Fruit fly (Drosophila melanogaster): ENCODE data around the gene Pus7.
A peak's percentile ranks its signal among the peaks of the same experiment; 100 is the strongest.

The Pus7 gene

DNA sequence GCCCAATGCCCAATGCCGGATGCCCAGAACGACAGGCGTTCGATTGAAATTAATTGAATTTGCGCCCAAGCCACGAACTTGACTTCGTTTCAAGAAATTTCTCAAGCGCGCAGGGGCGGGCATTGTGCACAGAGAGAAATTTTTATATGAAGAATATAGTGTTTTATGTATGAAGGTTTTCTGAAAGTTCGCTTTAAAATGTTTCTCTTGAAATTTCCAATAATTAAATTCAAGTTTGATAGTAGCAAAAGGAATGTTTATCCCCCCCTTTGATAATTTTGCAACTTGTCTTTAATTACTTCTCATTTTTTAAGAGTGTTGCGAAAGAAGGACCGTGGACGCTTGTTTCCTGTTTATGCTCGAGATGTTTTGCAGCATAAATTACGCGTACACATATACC, 34.1 kb downstream of the Pus7 start (continued):
- TF ChIP-seq bsh (GFP tag; optimal IDR thresholded peaks at IDR 0.05) (peak in 1 of 2 experiments; percentile 57), CG10979 (tag; optimal IDR thresholded peaks at IDR 0.05) (peak; percentile 55), pita (GFP tag; optimal IDR thresholded peaks at IDR 0.05) (no peak), CG17359 (tag; optimal IDR thresholded peaks at IDR 0.05) (peak; percentile 32), dysf (GFP tag; IDR thresholded peaks at IDR 0.05) (0 out of 3 replicates have a peak, but pooled peaks have one; percentile 12), BEAF-32 (GFP tag; optimal IDR thresholded peaks at IDR 0.05) (no peak), Ets65A (GFP tag) (peak; percentile 69), Hmr (GFP tag; optimal IDR thresholded peaks at IDR 0.05) (no peak), CG4730 (GFP tag; IDR thresholded peaks at IDR 0.05) (no peak), row (GFP tag; IDR thresholded peaks at IDR 0.05) (peak; percentile 50; the same call in 2 of the 3 replicates), lola (GFP tag; optimal IDR thresholded peaks at IDR 0.05) (peak in 1 of 3 experiments; percentile 40), CG10565 (GFP tag; optimal IDR thresholded peaks at IDR 0.05) (no peak), Sox102F (GFP tag; optimal IDR thresholded peaks at IDR 0.05) (peak; percentile 42), Blimp-1 (GFP tag; optimal IDR thresholded peaks at IDR 0.05) (peak; percentile 41), CG9817 (tag; optimal IDR thresholded peaks at IDR 0.05) (peak; percentile 2), lab (GFP tag; optimal IDR thresholded peaks at IDR 0.05) (peak; percentile 9), CG12391 (tag; optimal IDR thresholded peaks at IDR 0.05) (peak; percentile 34), Neu2 (GFP tag; optimal IDR thresholded peaks at IDR 0.05; ENCODE audit: borderline replicate concordance) (no peak), H15 (GFP tag; IDR thresholded peaks at IDR 0.05) (no peak), CG30403 (GFP tag; optimal IDR thresholded peaks at IDR 0.05) (peak; percentile 9), CoRest (tag; optimal IDR thresholded peaks at IDR 0.05) (peak; percentile 5), CG7987 (GFP tag; optimal IDR thresholded peaks at IDR 0.05) (no peak), p53 (GFP tag; optimal IDR thresholded peaks at IDR 0.05) (no peak), Sox100B (GFP tag; optimal IDR thresholded peaks at IDR 0.05) (peak; percentile 5), CG3065 (GFP tag; optimal IDR thresholded peaks at IDR 0.05) (no peak), Xbp1 (GFP tag; optimal IDR thresholded peaks at IDR 0.05) (peak; percentile 20), lbe (GFP tag; optimal IDR thresholded peaks at IDR 0.05) (no peak), CG12769 (tag; optimal IDR thresholded peaks at IDR 0.05) (no peak), CG14710 (tag; optimal IDR thresholded peaks at IDR 0.05) (peak; percentile 21), CG4360 (GFP tag; IDR thresholded peaks at IDR 0.05) (no peak), CG18764 (GFP tag; optimal IDR thresholded peaks at IDR 0.05) (no peak), CG17829 (tag; optimal IDR thresholded peaks at IDR 0.05) (peak; percentile 24), CG8924 (tag; optimal IDR thresholded peaks at IDR 0.05) (peak; percentile 0), Atf-2 (GFP tag; optimal IDR thresholded peaks at IDR 0.05) (no peak), CG4424 (GFP tag; optimal IDR thresholded peaks at IDR 0.05) (peak; percentile 36), sqz (GFP tag; optimal IDR thresholded peaks at IDR 0.05) (no peak), CG2120 (GFP tag; optimal IDR thresholded peaks at IDR 0.05) (peak; percentile 11), Dip3 (GFP tag; optimal IDR thresholded peaks at IDR 0.05) (no peak), Mes4 (GFP tag; optimal IDR thresholded peaks at IDR 0.05) (peak; percentile 28), Atf6 (GFP tag; IDR thresholded peaks at IDR 0.05) (no peak)

DNA sequence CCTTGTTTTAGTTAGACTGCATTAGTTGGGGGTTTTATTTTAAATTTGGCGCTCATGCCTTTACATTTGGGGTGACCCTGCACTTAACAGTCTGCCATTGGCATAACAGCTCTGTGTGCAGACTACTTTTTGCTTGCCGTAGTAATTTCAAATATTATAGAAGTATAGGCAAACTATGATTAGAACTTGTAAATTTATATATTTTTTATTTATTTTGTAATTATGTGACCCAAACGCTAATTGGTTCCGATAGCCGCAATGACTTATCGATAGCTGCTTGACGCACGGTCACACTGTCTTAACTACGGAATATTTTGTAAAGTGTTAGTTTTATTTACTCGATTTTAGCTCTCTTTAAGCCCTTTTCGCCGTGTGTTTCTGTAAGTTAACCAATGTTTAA, 34.9 kb downstream of the Pus7 start, which contains the start of gene rhea:
Gene rhea (plus strand): TSS at position 292 of the 400 bp plus-strand sequence.
- TF ChIP-seq CG10321 (GFP tag; IDR thresholded peaks at IDR 0.05) (no peak), CG2129 (GFP tag; IDR thresholded peaks at IDR 0.05; ENCODE audit: partially characterized antibody) (peak; percentile 61), Ptx1 (GFP tag; IDR thresholded peaks at IDR 0.05) (0 out of 2 replicates have a peak, but pooled peaks have one; percentile 10), hb (GFP tag; IDR thresholded peaks at IDR 0.05; ENCODE audit: partially characterized antibody) (0 out of 3 replicates have a peak, but pooled peaks have one; percentile 40), CG11696 (GFP tag; IDR thresholded peaks at IDR 0.05) (no peak), gsb-n (tag; optimal IDR thresholded peaks at IDR 0.05) (peak; percentile 35), HLH4C (GFP tag; IDR thresholded peaks at IDR 0.05; ENCODE audit: partially characterized antibody) (peak; percentile 78), shn (GFP tag; optimal IDR thresholded peaks at IDR 0.05) (no peak), CG14965 (GFP tag; optimal IDR thresholded peaks at IDR 0.05; ENCODE audit: borderline replicate concordance) (no peak), E2f2 (GFP tag; IDR thresholded peaks at IDR 0.05) (peak; percentile 93), unpg (GFP tag; optimal IDR thresholded peaks at IDR 0.05) (peak; percentile 14)

All from whole organism, embryonic.